Fruit fly (Drosophila melanogaster): ENCODE results near the gene CG12288.

The CG12288 gene

dm6 chr2L:16859566-16859965 is 42.5 kb downstream of the CG12288 start (continued):
- TF ChIP-seq CG13624 (GFP tag; optimal IDR thresholded peaks at IDR 0.05) (no peak), pb (GFP tag; optimal IDR thresholded peaks at IDR 0.05) (no peak), fd96Cb (tag; optimal IDR thresholded peaks at IDR 0.05) (no peak), danr (GFP tag; IDR thresholded peaks at IDR 0.05) (no peak), CG2202 (tag; optimal IDR thresholded peaks at IDR 0.05) (no peak), PHDP (tag; optimal IDR thresholded peaks at IDR 0.05) (peak; percentile 41), CG31224 (GFP tag; IDR thresholded peaks at IDR 0.05) (no peak), CG1602 (GFP tag; optimal IDR thresholded peaks at IDR 0.05) (no peak), CG12391 (tag; optimal IDR thresholded peaks at IDR 0.05) (peak; percentile 37), sd (tag; optimal IDR thresholded peaks at IDR 0.05) (no peak), tap (tag; optimal IDR thresholded peaks at IDR 0.05) (peak; percentile 25), CG17612 (GFP tag; IDR thresholded peaks at IDR 0.05) (no peak), CG17912 (GFP tag; optimal IDR thresholded peaks at IDR 0.05) (no peak), Sry-δ (GFP tag; optimal IDR thresholded peaks at IDR 0.05) (no peak), lola (GFP tag; optimal IDR thresholded peaks at IDR 0.05) (peak in 1 of 3 experiments; percentile 37), Hey (tag; optimal IDR thresholded peaks at IDR 0.05) (no peak), CG4707 (GFP tag; optimal IDR thresholded peaks at IDR 0.05) (no peak), Jarid2 (GFP tag; optimal IDR thresholded peaks at IDR 0.05) (no peak), tup (GFP tag; optimal IDR thresholded peaks at IDR 0.05) (no peak), CG11695 (GFP tag; IDR thresholded peaks at IDR 0.05) (no peak), knrl (GFP tag; IDR thresholded peaks at IDR 0.05; ENCODE audit: partially characterized antibody) (no peak), CG3726 (GFP tag; IDR thresholded peaks at IDR 0.05) (no peak), CG3407 (GFP tag; optimal IDR thresholded peaks at IDR 0.05) (no peak), CG7786 (GFP tag; optimal IDR thresholded peaks at IDR 0.05) (no peak), CG9215 (GFP tag; IDR thresholded peaks at IDR 0.05) (no peak), Hr51 (GFP tag; optimal IDR thresholded peaks at IDR 0.05) (peak in 1 of 2 experiments; percentile 41), ap (GFP tag; IDR thresholded peaks at IDR 0.05) (no peak), grau (tag; optimal IDR thresholded peaks at IDR 0.05) (peak; percentile 34), dysf (GFP tag; IDR thresholded peaks at IDR 0.05) (no peak), fd3F (GFP tag; optimal IDR thresholded peaks at IDR 0.05) (no peak), h (optimal IDR thresholded peaks at IDR 0.05) (no peak), so (GFP tag; IDR thresholded peaks at IDR 0.05) (no peak), CG7372 (GFP tag; IDR thresholded peaks at IDR 0.05) (no peak), CG6813 (GFP tag; optimal IDR thresholded peaks at IDR 0.05) (no peak), psq (GFP tag; optimal IDR thresholded peaks at IDR 0.05) (no peak), slbo (GFP tag; IDR thresholded peaks at IDR 0.05) (no peak), CG6175 (GFP tag; IDR thresholded peaks at IDR 0.05) (no peak), CG4820 (GFP tag; optimal IDR thresholded peaks at IDR 0.05) (no peak), Fer2 (tag; optimal IDR thresholded peaks at IDR 0.05) (no peak), CG6654 (GFP tag; optimal IDR thresholded peaks at IDR 0.05) (no peak), sc (optimal IDR thresholded peaks at IDR 0.05) (no peak), sc (GFP tag; optimal IDR thresholded peaks at IDR 0.05) (no peak), Oaz (GFP tag; IDR thresholded peaks at IDR 0.05) (no peak), scrt (GFP tag; optimal IDR thresholded peaks at IDR 0.05) (no peak), run (tag; optimal IDR thresholded peaks at IDR 0.05) (no peak), lilli (GFP tag; optimal IDR thresholded peaks at IDR 0.05) (no peak), Ssrp (tag; optimal IDR thresholded peaks at IDR 0.05) (peak; percentile 18), maf-S (GFP tag; optimal IDR thresholded peaks at IDR 0.05) (no peak), dan (GFP tag; IDR thresholded peaks at IDR 0.05) (no peak), Elba2 (GFP tag; optimal IDR thresholded peaks at IDR 0.05) (no peak), insv (GFP tag; optimal IDR thresholded peaks at IDR 0.05) (no peak), disco-r (GFP tag; optimal IDR thresholded peaks at IDR 0.05) (no peak), fu2 (GFP tag; optimal IDR thresholded peaks at IDR 0.05) (no peak)

Measured in whole organism, embryonic.